Fruit fly (Drosophila melanogaster) whole organism, embryonic: ENCODE results near the gene Polr1F.

Source experiments
- CG18599 ChIP-seq: fragments of 200-800 bp; sonication (Bioruptor generic); optimal IDR thresholded peaks from 3 replicates; lab custom pipeline; 2017; ENCODE audit warnings: missing biosample characterization, missing genetic modification characterization, mild to moderate bottlenecking, moderate library complexity, missing genetic modification reagents
- fru ChIP-seq: fragments of >200 bp; optimal IDR thresholded peaks from 2 replicates; lab custom pipeline; 2017
- klu ChIP-seq: fragments of 200-800 bp; sonication (Bioruptor generic); IDR thresholded peaks from 2 replicates; pipeline ENCODE4 v1.3.6; 2022; ENCODE audit warnings: missing biosample characterization, missing genetic modification characterization
- lab ChIP-seq: fragments of 200-800 bp; sonication (Bioruptor generic); optimal IDR thresholded peaks from 3 replicates; lab custom pipeline; 2017; ENCODE audit warnings: missing biosample characterization, missing genetic modification characterization, mild to moderate bottlenecking, moderate library complexity, missing genetic modification reagents
- mirr ChIP-seq: fragments of 200-800 bp; sonication (Bioruptor generic); optimal IDR thresholded peaks from 3 replicates; lab custom pipeline; 2018; ENCODE audit warnings: missing biosample characterization, mild to moderate bottlenecking, missing genetic modification characterization
- sens-2 ChIP-seq: fragments of 200-800 bp; sonication (Bioruptor generic); IDR thresholded peaks from 2 replicates; pipeline ENCODE4 v1.3.6; 2022; ENCODE audit warnings: missing biosample characterization, missing genetic modification characterization
- sr ChIP-seq: fragments of 200-800 bp; sonication (Bioruptor generic); IDR thresholded peaks from 3 replicates; pipeline ENCODE4 v1.3.6; 2022; ENCODE audit warnings: missing biosample characterization, missing genetic modification characterization

Polr1F gene

dm6 chr2L:6868178-6868867 is 39.3 kb downstream of the Polr1F start (continued):
- TF ChIP-seq sens-2 (peak; percentile 68), sr (GFP tag; lab: Robert Waterston, UW) (no peak), fru (lab: Kevin White, UChicago) (no peak), mirr (GFP tag; lab: Kevin White, UChicago) (peak; percentile 54), lab (peak; percentile 65), CG18599 (GFP tag; lab: Kevin White, UChicago) (peak; percentile 78), klu (GFP tag; lab: Robert Waterston, UW) (no peak)
- TF ChIP-seq, all 482 proteins: peak for 41
